Worm (Caenorhabditis elegans) whole organism, mixed stage, embryonic: Measurements from ENCODE around the gene nlp-21.

Source experiments
- M03D4.4 ChIP-seq: sonication (generic microtip); optimal IDR thresholded peaks from 2 replicates; lab custom pipeline; 2017; ENCODE audit warnings: mild to moderate bottlenecking, missing genetic modification characterization, missing compliant biosample characterization
- bed-3 ChIP-seq: fragments of 200-800 bp; sonication (Bioruptor generic); optimal IDR thresholded peaks from 3 replicates; lab custom pipeline; 2018; ENCODE audit warnings: mild to moderate bottlenecking, missing genetic modification characterization, moderate library complexity, missing compliant biosample characterization
- ceh-43 ChIP-seq: fragments of 200-800 bp; sonication (Bioruptor generic); optimal IDR thresholded peaks from 2 replicates; lab custom pipeline; 2018; ENCODE audit warnings: mild to moderate bottlenecking, missing genetic modification characterization, moderate library complexity, missing compliant biosample characterization
- ces-1 ChIP-seq: fragments of 150-350 bp; optimal IDR thresholded peaks from 2 replicates; lab custom pipeline; 2014; ENCODE audit warnings: missing biosample characterization, missing genetic modification reagents, missing genetic modification characterization
- cnd-1 ChIP-seq: fragments of 200-800 bp; sonication (Bioruptor generic); optimal IDR thresholded peaks from 2 replicates; lab custom pipeline; 2018; ENCODE audit warnings: mild to moderate bottlenecking, missing genetic modification characterization, missing compliant biosample characterization
- drap-1 ChIP-seq: fragments of 200-800 bp; sonication (Bioruptor generic); optimal IDR thresholded peaks from 3 replicates; lab custom pipeline; 2018; ENCODE audit warnings: mild to moderate bottlenecking, missing genetic modification characterization, missing compliant biosample characterization
- elt-1 ChIP-seq: sonication (generic microtip); optimal IDR thresholded peaks from 2 replicates; lab custom pipeline; 2017; ENCODE audit warnings: missing genetic modification characterization, mild to moderate bottlenecking, missing compliant biosample characterization, antibody characterized with exemption, moderate library complexity, borderline replicate concordance; ENCODE audit not compliant: insufficient read depth
- elt-3 ChIP-seq: fragments of 150-350 bp; optimal IDR thresholded peaks from 2 replicates; lab custom pipeline; 2014; ENCODE audit warnings: missing biosample characterization, missing genetic modification characterization
- flh-1 ChIP-seq: fragments of 200-800 bp; sonication (Bioruptor generic); optimal IDR thresholded peaks from 2 replicates; lab custom pipeline; 2018; ENCODE audit warnings: mild to moderate bottlenecking, missing genetic modification characterization, moderate library complexity, missing compliant biosample characterization
- ham-2 ChIP-seq: fragments of 200-800 bp; sonication (Bioruptor generic); optimal IDR thresholded peaks from 2 replicates; lab custom pipeline; 2018; ENCODE audit warnings: mild to moderate bottlenecking, missing genetic modification characterization, missing compliant biosample characterization
- hlh-1 ChIP-seq: fragments of 150-350 bp; optimal IDR thresholded peaks from 2 replicates; lab custom pipeline; 2014; ENCODE audit warnings: missing biosample characterization, missing genetic modification reagents, missing genetic modification characterization
- lin-13 ChIP-seq: fragments of 150-350 bp; optimal IDR thresholded peaks from 2 replicates; lab custom pipeline; 2014; ENCODE audit warnings: missing biosample characterization, missing genetic modification characterization
- lin-32 ChIP-seq: fragments of 200-800 bp; sonication (Bioruptor generic); optimal IDR thresholded peaks from 2 replicates; lab custom pipeline; 2018; ENCODE audit warnings: mild to moderate bottlenecking, missing genetic modification characterization, missing compliant biosample characterization
- lsy-2 ChIP-seq: fragments of 150-350 bp; optimal IDR thresholded peaks from 2 replicates; lab custom pipeline; 2014; ENCODE audit warnings: missing biosample characterization, missing genetic modification characterization
- mab-5 ChIP-seq: fragments of 150-350 bp; optimal IDR thresholded peaks from 2 replicates; lab custom pipeline; 2014; ENCODE audit warnings: missing biosample characterization, missing genetic modification characterization
- mep-1 ChIP-seq: fragments of 150-350 bp; optimal IDR thresholded peaks from 2 replicates; lab custom pipeline; 2017; ENCODE audit warnings: missing biosample characterization, missing genetic modification reagents, missing genetic modification characterization, inconsistent platforms
- nhr-237 ChIP-seq: fragments of 150-350 bp; optimal IDR thresholded peaks from 2 replicates; lab custom pipeline; 2014; ENCODE audit warnings: missing biosample characterization, missing genetic modification characterization
- nhr-28 ChIP-seq: fragments of 150-350 bp; optimal IDR thresholded peaks from 2 replicates; lab custom pipeline; 2014; ENCODE audit warnings: missing biosample characterization, missing genetic modification characterization
- nhr-76 ChIP-seq: sonication (generic microtip); optimal IDR thresholded peaks from 2 replicates; lab custom pipeline; 2017; ENCODE audit warnings: missing biosample characterization, missing genetic modification characterization
- pha-4 ChIP-seq: fragments of 150-350 bp; optimal IDR thresholded peaks from 2 replicates; lab custom pipeline; 2018; ENCODE audit warnings: missing biosample characterization, missing genetic modification reagents, missing genetic modification characterization
- sem-2 ChIP-seq: fragments of 200-800 bp; sonication (Bioruptor generic); optimal IDR thresholded peaks from 2 replicates; lab custom pipeline; 2018; ENCODE audit warnings: mild to moderate bottlenecking, missing genetic modification characterization, missing compliant biosample characterization
- snpc-4 ChIP-seq: fragments of 150-350 bp; optimal IDR thresholded peaks from 2 replicates; lab custom pipeline; 2014; ENCODE audit warnings: missing biosample characterization, missing genetic modification characterization
- sptf-1 ChIP-seq: sonication (generic microtip); optimal IDR thresholded peaks from 2 replicates; lab custom pipeline; 2017; ENCODE audit warnings: mild to moderate bottlenecking, missing genetic modification characterization, moderate library complexity, missing compliant biosample characterization
- tbx-8 ChIP-seq: fragments of 200-800 bp; sonication (Bioruptor generic); optimal IDR thresholded peaks from 2 replicates; lab custom pipeline; 2018; ENCODE audit warnings: mild to moderate bottlenecking, missing genetic modification characterization, moderate library complexity, missing compliant biosample characterization
- unc-120 ChIP-seq: sonication (generic microtip); optimal IDR thresholded peaks from 2 replicates; lab custom pipeline; 2017; ENCODE audit warnings: missing genetic modification characterization, missing compliant biosample characterization; ENCODE audit not compliant: poor library complexity, severe bottlenecking
- unc-39 ChIP-seq: fragments of 150-350 bp; optimal IDR thresholded peaks from 2 replicates; lab custom pipeline; 2014; ENCODE audit warnings: missing biosample characterization, missing genetic modification characterization
- unc-62 ChIP-seq: fragments of 150-350 bp; optimal IDR thresholded peaks from 2 replicates; lab custom pipeline; 2014; ENCODE audit warnings: missing biosample characterization, missing genetic modification reagents, missing genetic modification characterization
- zip-8 ChIP-seq: fragments of 150-350 bp; optimal IDR thresholded peaks from 2 replicates; lab custom pipeline; 2014; ENCODE audit warnings: missing biosample characterization, missing genetic modification characterization
- ztf-11 ChIP-seq: fragments of 150-350 bp; optimal IDR thresholded peaks from 2 replicates; lab custom pipeline; 2014; ENCODE audit warnings: missing biosample characterization, missing genetic modification characterization

The nlp-21 gene

DNA sequence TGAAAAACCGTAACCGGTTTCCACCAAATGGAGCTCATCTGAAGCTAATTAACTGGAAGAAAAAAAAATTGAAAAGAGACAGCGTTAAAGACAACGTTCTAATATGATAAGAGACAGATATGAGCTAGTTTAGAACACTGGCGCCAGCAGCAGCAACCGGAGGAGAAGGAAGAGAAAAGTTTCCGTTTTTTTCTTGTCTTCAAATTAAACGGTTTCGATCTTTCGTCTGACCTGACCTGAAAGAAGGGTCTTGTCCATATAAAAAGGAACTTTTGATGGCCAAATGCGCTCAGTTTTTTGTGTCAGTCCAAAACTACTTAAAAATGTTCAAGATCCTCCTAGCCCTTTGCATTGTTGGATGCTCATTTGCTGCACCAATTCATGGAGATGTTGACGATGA lies 26.6 kb downstream of the nlp-21 start, which contains the start of gene T28D6.3:
Gene T28D6.3, plus strand, starts transcription at position 301 of the 400 bp plus-strand sequence.
- TF ChIP-seq unc-39 (tag; lab: Kevin White, UChicago): no peak
- no peak for TF ChIP-seq lin-13
- TF ChIP-seq mep-1 (tag; lab: Kevin White, UChicago): no peak
- TF ChIP-seq lsy-2: no peak
- TF ChIP-seq pha-4 (tag; lab: Kevin White, UChicago): no peak
- no peak for TF ChIP-seq lin-32 (GFP tag; lab: Kevin White, UChicago)
- no peak for TF ChIP-seq ztf-11 (tag; lab: Kevin White, UChicago)
- TF ChIP-seq hlh-1: no peak
- no peak for TF ChIP-seq snpc-4 (tag; lab: Kevin White, UChicago)
- no peak for TF ChIP-seq unc-62 (GFP tag; lab: Kevin White, UChicago)
- no peak for TF ChIP-seq nhr-28
- TF ChIP-seq cnd-1 (tag; lab: Kevin White, UChicago): no peak

- no peak for TF ChIP-seq elt-1 (tag; lab: Kevin White, UChicago)
- TF ChIP-seq nhr-237: no peak
- no peak for TF ChIP-seq unc-62 (GFP tag; lab: Kevin White, UChicago)
- no peak for TF ChIP-seq M03D4.4 (tag; lab: Kevin White, UChicago)
- TF ChIP-seq cnd-1 (tag; lab: Kevin White, UChicago): no peak
- no peak for TF ChIP-seq ces-1 (GFP tag; lab: Kevin White, UChicago)
These were observed 30.1 kb downstream of the nlp-21 start for ce11 chrIII:11362915-11363314.

- TF ChIP-seq mep-1 (tag; lab: Kevin White, UChicago): no peak
These were observed 31.7 kb downstream of the nlp-21 start for ce11 chrIII:11361394-11361793.

DNA sequence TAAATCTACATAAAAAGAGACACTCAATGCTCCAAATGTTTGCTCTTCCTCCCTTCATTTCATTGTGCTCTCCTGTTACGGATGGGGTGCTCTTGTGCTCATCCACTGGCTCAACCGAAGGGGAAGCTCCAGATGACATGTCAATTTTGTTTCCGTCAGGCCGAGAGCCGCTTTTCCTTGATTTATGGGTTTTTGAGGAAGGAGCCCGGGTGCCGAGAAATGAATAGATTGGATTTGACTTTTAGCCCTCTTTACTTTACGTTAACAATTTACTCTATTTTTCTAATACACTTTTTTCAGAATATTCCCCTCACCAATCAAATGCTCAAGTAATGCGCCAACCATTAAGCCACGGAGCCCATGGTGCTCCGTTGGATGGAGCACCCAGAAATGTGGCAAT lies 32.9 kb downstream of the nlp-21 start, which contains the start of gene T28D6.4:
Gene T28D6.4, plus strand, starts transcription at position 301 of the 400 bp plus-strand sequence.
- TF ChIP-seq hlh-1 (no peak), zip-8 (tag; lab: Kevin White, UChicago) (no peak), nhr-237 (no peak), ham-2 (GFP tag; lab: Kevin White, UChicago) (no peak), bed-3 (no peak), unc-39 (tag; lab: Kevin White, UChicago) (no peak), sem-2 (GFP tag; lab: Kevin White, UChicago) (no peak), nhr-76 (tag; lab: Kevin White, UChicago) (no peak), cnd-1 (tag; lab: Kevin White, UChicago) (no peak), ceh-43 (no peak), mab-5 (tag; lab: Kevin White, UChicago) (no peak), mep-1 (tag; lab: Kevin White, UChicago) (no peak), flh-1 (GFP tag; lab: Kevin White, UChicago) (no peak)

- TF ChIP-seq tbx-8 (GFP tag; lab: Kevin White, UChicago) (no peak), ces-1 (GFP tag; lab: Kevin White, UChicago) (peak; percentile 85)
These were observed 33.6 kb downstream of the nlp-21 start for ce11 chrIII:11359422-11359821.

ce11 chrIII:11358273-11358672 lies 34.8 kb downstream of the nlp-21 start:
- TF ChIP-seq zip-8 (tag; lab: Kevin White, UChicago): no peak
- TF ChIP-seq ces-1 (GFP tag; lab: Kevin White, UChicago): peak; percentile 99
- TF ChIP-seq, all 35 proteins: peak for 1

DNA sequence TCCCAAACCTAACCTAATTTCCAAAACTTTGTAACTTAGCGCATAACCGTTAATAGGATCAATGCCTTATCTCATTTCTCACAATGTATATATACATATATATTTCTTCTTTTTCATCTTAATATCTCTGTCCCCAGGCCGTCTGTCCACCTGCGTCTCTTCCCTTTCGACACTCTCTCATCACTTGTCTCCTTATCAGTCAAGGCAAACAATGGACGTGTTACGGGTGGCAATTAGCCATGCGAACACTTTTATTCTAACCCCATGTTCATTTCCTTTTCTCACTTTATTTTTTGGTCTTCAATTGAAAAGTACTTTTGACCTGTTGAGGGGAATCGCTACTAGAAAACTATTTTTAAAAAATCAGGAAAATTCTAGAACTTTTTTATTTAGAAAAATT lies 35.6 kb downstream of the nlp-21 start:
- TF ChIP-seq unc-120 (tag; lab: Kevin White, UChicago) (no peak), drap-1 (no peak), sptf-1 (tag; lab: Kevin White, UChicago) (no peak), elt-3 (tag; lab: Kevin White, UChicago) (no peak), zip-8 (tag; lab: Kevin White, UChicago) (no peak), hlh-1 (no peak)
